Fruit fly (Drosophila melanogaster) whole organism, prepupa: ENCODE data around the gene CG13842.

ENCODE experiments used
- Blimp-1 ChIP-seq: fragments of 200-800 bp; sonication (Bioruptor generic); optimal IDR thresholded peaks from 3 replicates; lab custom pipeline; 2017; ENCODE audit warnings: missing biosample characterization, missing genetic modification characterization, mild to moderate bottlenecking, moderate library complexity, missing genetic modification reagents
- CG10631 ChIP-seq: fragments of 200-800 bp; sonication (Bioruptor generic); optimal IDR thresholded peaks from 2 replicates; lab custom pipeline; 2016; ENCODE audit warnings: missing biosample characterization, missing genetic modification characterization
- CG10669 ChIP-seq: fragments of 200-800 bp; sonication (Bioruptor generic); optimal IDR thresholded peaks from 3 replicates; lab custom pipeline; 2018; ENCODE audit warnings: missing biosample characterization, mild to moderate bottlenecking, missing genetic modification characterization, moderate library complexity
- CG11294 ChIP-seq: fragments of 200-800 bp; sonication (Bioruptor generic); IDR thresholded peaks from 2 replicates; pipeline ENCODE4 v1.3.6; 2022; ENCODE audit warnings: missing biosample characterization, missing genetic modification characterization
- CG15336 ChIP-seq: fragments of 200-800 bp; sonication (Bioruptor generic); IDR thresholded peaks from 2 replicates; pipeline ENCODE4 v1.3.6; 2022; ENCODE audit warnings: missing biosample characterization, missing genetic modification characterization
- CG16779 ChIP-seq: fragments of 200-800 bp; sonication (Bioruptor generic); optimal IDR thresholded peaks from 3 replicates; lab custom pipeline; 2017; ENCODE audit warnings: missing biosample characterization, mild to moderate bottlenecking, missing genetic modification characterization
- CG3032 ChIP-seq: fragments of 200-800 bp; optimal IDR thresholded peaks from 2 replicates; lab custom pipeline; 2019; ENCODE audit warnings: missing biosample characterization, mild to moderate bottlenecking, missing genetic modification characterization, moderate library complexity
- CG31627 ChIP-seq: fragments of 200-800 bp; sonication (Bioruptor generic); optimal IDR thresholded peaks from 3 replicates; lab custom pipeline; 2016; ENCODE audit warnings: missing biosample characterization, missing genetic modification characterization
- CG32006 ChIP-seq: fragments of 200-800 bp; sonication (Bioruptor generic); optimal IDR thresholded peaks from 3 replicates; lab custom pipeline; 2017; ENCODE audit warnings: missing biosample characterization, mild to moderate bottlenecking, missing genetic modification characterization
- CG3919 ChIP-seq: fragments of 200-800 bp; sonication (Bioruptor generic); optimal IDR thresholded peaks from 3 replicates; lab custom pipeline; 2016; ENCODE audit warnings: missing biosample characterization, missing genetic modification characterization
- CG4318 ChIP-seq: fragments of 200-800 bp; sonication (Bioruptor generic); optimal IDR thresholded peaks from 3 replicates; lab custom pipeline; 2017; ENCODE audit warnings: missing biosample characterization, mild to moderate bottlenecking, missing genetic modification characterization
- CG6163 ChIP-seq: fragments of 200-800 bp; sonication (Bioruptor generic); IDR thresholded peaks from 3 replicates; pipeline ENCODE4 v1.3.6; 2022; ENCODE audit warnings: missing biosample characterization, missing genetic modification characterization
- CG6792 ChIP-seq: fragments of 200-800 bp; sonication (Bioruptor generic); optimal IDR thresholded peaks from 3 replicates; lab custom pipeline; 2016; ENCODE audit warnings: missing biosample characterization, missing genetic modification characterization
- CG6808 ChIP-seq: fragments of 200-800 bp; sonication (Bioruptor generic); optimal IDR thresholded peaks from 3 replicates; lab custom pipeline; 2017; ENCODE audit warnings: missing biosample characterization, missing genetic modification characterization, mild to moderate bottlenecking, moderate library complexity, missing genetic modification reagents
- CG7368 ChIP-seq: fragments of 200-800 bp; sonication (Bioruptor generic); optimal IDR thresholded peaks from 3 replicates; lab custom pipeline; 2016; ENCODE audit warnings: missing biosample characterization, missing genetic modification characterization
- CG8119 ChIP-seq: fragments of 200-800 bp; sonication (Bioruptor generic); IDR thresholded peaks from 3 replicates; pipeline ENCODE4 v1.3.6; 2022; ENCODE audit warnings: missing biosample characterization, missing genetic modification characterization
- CG8319 ChIP-seq: fragments of 200-800 bp; sonication (Bioruptor generic); optimal IDR thresholded peaks from 3 replicates; lab custom pipeline; 2016; ENCODE audit warnings: missing biosample characterization, missing genetic modification characterization
- CG8632 ChIP-seq: fragments of 200-800 bp; sonication (Bioruptor generic); optimal IDR thresholded peaks from 3 replicates; lab custom pipeline; 2016; ENCODE audit warnings: missing biosample characterization, missing genetic modification characterization
- CG9139 ChIP-seq: fragments of 200-800 bp; sonication (Bioruptor generic); optimal IDR thresholded peaks from 3 replicates; lab custom pipeline; 2017; ENCODE audit warnings: missing biosample characterization, mild to moderate bottlenecking, missing genetic modification characterization
- Eip78C ChIP-seq: fragments of 200-800 bp; sonication (Bioruptor generic); peaks from one replicate; lab custom pipeline; 2016; ENCODE audit warnings: missing biosample characterization, missing genetic modification characterization
- Ets21C ChIP-seq: fragments of 200-800 bp; sonication (Bioruptor generic); optimal IDR thresholded peaks from 3 replicates; lab custom pipeline; 2016; ENCODE audit warnings: missing biosample characterization, missing genetic modification characterization
- Ets96B ChIP-seq: fragments of 200-800 bp; optimal IDR thresholded peaks from 2 replicates; lab custom pipeline; 2019; ENCODE audit warnings: missing biosample characterization, mild to moderate bottlenecking, missing genetic modification characterization, moderate library complexity
- Gug ChIP-seq: fragments of 200-800 bp; sonication (Bioruptor generic); IDR thresholded peaks from 2 replicates; pipeline ENCODE4 v1.3.6; 2022; ENCODE audit warnings: missing biosample characterization, missing genetic modification characterization
- Hr38 ChIP-seq: sonication (Bioruptor generic); optimal IDR thresholded peaks from 2 replicates; lab custom pipeline; 2016; ENCODE audit warnings: missing biosample characterization, missing genetic modification characterization
- Hr39 ChIP-seq: fragments of 200-800 bp; sonication (Bioruptor generic); optimal IDR thresholded peaks from 2 replicates; lab custom pipeline; 2016; ENCODE audit warnings: missing biosample characterization, missing genetic modification characterization
- Hr4 ChIP-seq: fragments of 200-800 bp; sonication (Bioruptor generic); optimal IDR thresholded peaks from 3 replicates; lab custom pipeline; 2016; ENCODE audit warnings: missing biosample characterization, missing genetic modification characterization
- achi ChIP-seq: fragments of 200-800 bp; sonication (Bioruptor generic); optimal IDR thresholded peaks from 3 replicates; lab custom pipeline; 2016; ENCODE audit warnings: missing biosample characterization, missing genetic modification characterization
- acj6 ChIP-seq: fragments of 200-800 bp; sonication (Bioruptor generic); optimal IDR thresholded peaks from 3 replicates; lab custom pipeline; 2016; ENCODE audit warnings: missing biosample characterization, missing genetic modification characterization
- cyc ChIP-seq: fragments of 200-800 bp; sonication (Bioruptor generic); optimal IDR thresholded peaks from 3 replicates; lab custom pipeline; 2016; ENCODE audit warnings: missing biosample characterization, missing genetic modification characterization
- dsx ChIP-seq: fragments of 200-800 bp; optimal IDR thresholded peaks from 3 replicates; lab custom pipeline; 2019; ENCODE audit warnings: missing biosample characterization, mild to moderate bottlenecking, missing genetic modification characterization, moderate library complexity; ENCODE audit not compliant: poor library complexity, severe bottlenecking
- eg ChIP-seq: fragments of 200-800 bp; sonication (Bioruptor generic); IDR thresholded peaks from 3 replicates; pipeline ENCODE4 v1.3.6; 2022; ENCODE audit warnings: missing biosample characterization, missing genetic modification characterization
- esn ChIP-seq: fragments of 200-800 bp; sonication (Bioruptor generic); optimal IDR thresholded peaks from 2 replicates; lab custom pipeline; 2016; ENCODE audit warnings: missing biosample characterization, mild to moderate bottlenecking, missing genetic modification characterization, moderate library complexity
- lz ChIP-seq: fragments of 200-800 bp; sonication (Bioruptor generic); optimal IDR thresholded peaks from 3 replicates; lab custom pipeline; 2016; ENCODE audit warnings: missing biosample characterization, missing genetic modification characterization
- net ChIP-seq: fragments of 200-800 bp; sonication (Bioruptor generic); optimal IDR thresholded peaks from 3 replicates; lab custom pipeline; 2016; ENCODE audit warnings: missing biosample characterization, missing genetic modification characterization
- ss ChIP-seq, 2 experiments: fragments of 200-800 bp; sonication (Bioruptor generic); optimal IDR thresholded peaks; 2 replicates in 1 of 2; 3 replicates in 1 of 2; lab custom pipeline; 2017 to 2018; ENCODE audit warnings: mild to moderate bottlenecking in 2 of 2, missing biosample characterization in 2 of 2, missing genetic modification characterization in 2 of 2, moderate library complexity in 1 of 2
- svp ChIP-seq: fragments of 200-800 bp; sonication (Bioruptor generic); peaks from one replicate; lab custom pipeline; 2016; ENCODE audit warnings: missing biosample characterization, missing genetic modification characterization
- topi ChIP-seq: fragments of 200-800 bp; sonication (Bioruptor generic); optimal IDR thresholded peaks from 3 replicates; lab custom pipeline; 2016; ENCODE audit warnings: missing biosample characterization, missing genetic modification characterization
- vri ChIP-seq: fragments of 200-800 bp; sonication (Bioruptor generic); optimal IDR thresholded peaks from 3 replicates; lab custom pipeline; 2016; ENCODE audit warnings: missing biosample characterization, mild to moderate bottlenecking, missing genetic modification characterization

The CG13842 gene

DNA sequence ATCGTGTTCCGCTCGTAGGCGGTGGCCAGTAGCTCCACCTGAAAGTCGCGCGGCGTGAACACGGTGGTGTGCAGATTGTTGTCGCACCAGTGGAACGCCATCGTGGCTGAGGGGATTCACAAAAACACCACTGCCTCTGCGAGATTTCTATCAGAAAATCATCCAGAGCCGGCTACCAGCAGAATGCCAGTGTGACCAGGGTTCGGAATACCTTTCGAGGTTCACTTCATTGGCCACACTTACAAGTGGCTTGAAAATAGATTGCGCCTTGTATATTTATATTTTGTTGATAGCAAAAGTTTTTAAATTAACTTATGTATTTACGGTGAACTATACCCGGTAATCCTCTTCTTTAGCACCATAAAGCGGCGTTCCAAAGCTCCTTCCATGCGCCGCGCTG is 33.9 kb upstream of the CG13842 start, which contains the start of the genes Dcr-1 and CG6985:
TSS of gene Dcr-1 (minus strand) at position 162 of the 400 bp plus-strand sequence.
TSS of gene CG6985 (plus strand) at position 221 of the 400 bp plus-strand sequence.
- no peak for TF ChIP-seq CG6163 (GFP tag; lab: Robert Waterston, UW)
- TF ChIP-seq CG6808 (GFP tag; lab: Kevin White, UChicago): no peak
- TF ChIP-seq Hr38 (GFP tag; lab: Kevin White, UChicago): no peak
- no peak for TF ChIP-seq CG15336
- no peak for TF ChIP-seq Blimp-1 (GFP tag; lab: Kevin White, UChicago)
- no peak for TF ChIP-seq Gug (GFP tag; lab: Robert Waterston, UW)
- TF ChIP-seq CG16779 (tag; lab: Kevin White, UChicago): no peak
- no peak for TF ChIP-seq Hr39 (GFP tag; lab: Kevin White, UChicago)
- TF ChIP-seq dsx (GFP tag; lab: Kevin White, UChicago): no peak
- no peak for TF ChIP-seq net (GFP tag; lab: Kevin White, UChicago)

DNA sequence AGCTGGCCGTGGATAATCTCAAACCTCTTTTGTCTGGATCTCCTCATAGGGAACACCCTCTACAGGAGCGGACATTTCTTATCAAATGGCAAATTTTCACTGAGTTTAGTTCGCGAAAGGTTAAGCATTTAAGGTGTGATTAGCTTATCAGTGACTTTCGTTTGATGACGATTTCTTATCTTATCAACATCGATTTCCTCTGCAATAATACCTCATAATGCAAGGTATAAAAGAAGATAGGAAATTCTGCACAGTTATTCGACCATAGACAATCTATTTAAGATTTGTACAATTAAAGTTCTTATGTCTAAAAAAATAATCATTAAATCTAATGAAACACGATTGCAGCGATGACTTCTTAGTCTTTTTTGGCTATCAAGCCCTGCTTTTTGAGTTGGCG is 26.7 kb upstream of the CG13842 start, which contains the start of gene Takl2:
TSS of gene Takl2 (minus strand) at position 101 of the 400 bp plus-strand sequence.
- TF ChIP-seq ss (GFP tag; optimal IDR thresholded peaks at IDR 0.05; lab: Kevin White, UChicago) (no peak), CG8632 (GFP tag; lab: Kevin White, UChicago) (no peak), Ets21C (GFP tag; lab: Kevin White, UChicago) (no peak), dsx (GFP tag; lab: Kevin White, UChicago) (no peak), achi (GFP tag; lab: Kevin White, UChicago) (no peak)
- TF ChIP-seq, all 60 proteins: peak for 0

DNA sequence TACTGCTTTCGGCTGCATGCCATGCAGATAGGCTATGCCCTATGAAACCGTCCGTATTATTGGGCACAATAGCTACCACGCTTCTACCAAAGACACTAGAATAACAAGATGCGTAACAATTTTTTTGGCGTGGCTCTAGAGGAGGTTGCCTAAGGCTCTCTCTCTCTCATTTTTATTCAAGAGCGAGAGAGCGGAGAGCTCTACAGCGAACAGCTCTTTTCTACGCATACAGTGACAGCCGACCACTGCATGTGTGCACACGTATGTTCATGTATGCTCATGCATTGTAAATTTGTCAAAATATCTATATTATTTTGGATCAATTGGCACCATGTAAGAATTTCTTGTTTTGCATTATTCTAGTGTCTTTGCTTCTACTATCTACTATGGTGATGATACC is 25.9 kb upstream of the CG13842 start:
- TF ChIP-seq Ets96B (no peak), CG31627 (GFP tag; lab: Kevin White, UChicago) (no peak), net (GFP tag; lab: Kevin White, UChicago) (no peak), acj6 (GFP tag; lab: Kevin White, UChicago) (no peak), CG10669 (no peak), CG9139 (GFP tag; lab: Kevin White, UChicago) (no peak), cyc (GFP tag; lab: Kevin White, UChicago) (no peak), Hr4 (GFP tag; lab: Kevin White, UChicago) (no peak), CG6163 (GFP tag; lab: Robert Waterston, UW) (no peak), CG3032 (no peak), CG8119 (GFP tag; lab: Robert Waterston, UW) (no peak), CG6808 (GFP tag; lab: Kevin White, UChicago) (no peak), CG15336 (no peak), lz (GFP tag; lab: Kevin White, UChicago) (no peak), CG8319 (GFP tag; lab: Kevin White, UChicago) (no peak), Eip78C (GFP tag; lab: Kevin White, UChicago) (no peak)

DNA sequence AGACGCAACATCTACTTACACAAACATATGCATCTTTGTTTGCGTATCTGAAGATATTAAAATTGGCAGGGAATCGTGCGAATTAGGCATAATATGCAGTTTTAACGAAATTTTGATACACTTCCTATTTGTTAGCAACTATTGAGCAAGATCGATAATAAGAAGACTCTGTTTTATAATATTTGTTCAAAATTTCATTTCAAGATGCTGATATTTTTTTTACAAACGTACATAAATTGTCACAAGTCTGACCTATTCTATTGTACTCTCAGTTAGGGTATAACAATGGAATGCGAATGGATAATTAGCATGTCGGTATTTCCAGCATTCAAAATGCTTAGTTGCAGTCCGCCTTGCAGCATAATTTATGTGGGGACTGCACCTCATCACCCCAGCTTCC is 20.8 kb upstream of the CG13842 start:
- TF ChIP-seq CG6792 (GFP tag; lab: Kevin White, UChicago) (peak; percentile 16), CG11294 (GFP tag; lab: Robert Waterston, UW) (peak; percentile 41; the same call in 1 of the 2 replicates), CG16779 (tag; lab: Kevin White, UChicago) (no peak), CG15336 (peak; percentile 80), vri (GFP tag; lab: Kevin White, UChicago) (peak; percentile 7), CG31627 (GFP tag; lab: Kevin White, UChicago) (peak; percentile 48), CG8319 (GFP tag; lab: Kevin White, UChicago) (peak; percentile 32), CG7368 (GFP tag; lab: Kevin White, UChicago) (no peak), CG10631 (GFP tag; lab: Kevin White, UChicago) (peak; percentile 9), lz (GFP tag; lab: Kevin White, UChicago) (peak; percentile 16), esn (GFP tag; lab: Kevin White, UChicago) (peak; percentile 41), net (GFP tag; lab: Kevin White, UChicago) (no peak), CG32006 (GFP tag; lab: Kevin White, UChicago) (peak; percentile 72), Gug (GFP tag; lab: Robert Waterston, UW) (peak; percentile 54), svp (GFP tag; lab: Kevin White, UChicago) (peak; percentile 56), CG6163 (GFP tag; lab: Robert Waterston, UW) (no peak), CG9139 (GFP tag; lab: Kevin White, UChicago) (no peak), CG4318 (GFP tag; lab: Kevin White, UChicago) (peak; percentile 13), eg (GFP tag; lab: Robert Waterston, UW) (peak; percentile 87), CG3919 (GFP tag; lab: Kevin White, UChicago) (no peak), Hr4 (GFP tag; lab: Kevin White, UChicago) (peak; percentile 67), topi (GFP tag; lab: Kevin White, UChicago) (no peak)
- TF ChIP-seq, all 60 proteins: peak for 15
